Worm (Caenorhabditis elegans): ENCODE measurements around the gene rab-30.

rab-30 gene

DNA sequence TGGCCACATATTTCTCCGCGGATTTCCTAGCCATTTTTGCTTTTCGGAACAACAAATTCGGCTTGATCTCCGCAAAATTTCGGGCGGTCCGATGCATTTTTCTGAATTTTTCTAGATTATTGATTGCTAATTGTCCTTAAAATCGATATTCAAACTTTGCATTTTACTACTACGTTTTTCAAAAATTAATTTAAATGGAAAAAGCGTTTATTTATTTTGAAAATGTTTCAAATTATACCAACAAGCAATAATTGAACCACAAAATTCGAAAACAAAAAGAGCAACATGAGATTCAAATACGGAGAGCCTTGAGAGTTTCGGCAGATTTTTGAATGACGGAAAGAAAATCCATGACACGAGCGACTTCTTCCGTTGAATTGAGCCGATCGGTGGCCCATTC, 34.7 kb downstream of the rab-30 start, which contains the start of gene Y45F3A.9:
Y45F3A.9 (minus strand) TSS at position 101 of the 400 bp plus-strand sequence.
- TF ChIP-seq ztf-29 (GFP tag; IDR thresholded peaks at IDR 0.05) (no peak), flt-1 (GFP tag; IDR thresholded peaks at IDR 0.05) (no peak), med-1 (GFP tag; optimal IDR thresholded peaks at IDR 0.05; ENCODE audit: insufficient read depth) (no peak), T22C8.4 (GFP tag; IDR thresholded peaks at IDR 0.05) (no peak), tab-1 (GFP tag; IDR thresholded peaks at IDR 0.05) (no peak), ztf-23 (GFP tag; IDR thresholded peaks at IDR 0.05) (no peak), cog-1 (tag; optimal IDR thresholded peaks at IDR 0.05) (no peak), ref-1 (GFP tag; conservative IDR thresholded peaks at IDR 0.05) (no peak), klf-2 (GFP tag; conservative IDR thresholded peaks at IDR 0.05) (no peak)

DNA sequence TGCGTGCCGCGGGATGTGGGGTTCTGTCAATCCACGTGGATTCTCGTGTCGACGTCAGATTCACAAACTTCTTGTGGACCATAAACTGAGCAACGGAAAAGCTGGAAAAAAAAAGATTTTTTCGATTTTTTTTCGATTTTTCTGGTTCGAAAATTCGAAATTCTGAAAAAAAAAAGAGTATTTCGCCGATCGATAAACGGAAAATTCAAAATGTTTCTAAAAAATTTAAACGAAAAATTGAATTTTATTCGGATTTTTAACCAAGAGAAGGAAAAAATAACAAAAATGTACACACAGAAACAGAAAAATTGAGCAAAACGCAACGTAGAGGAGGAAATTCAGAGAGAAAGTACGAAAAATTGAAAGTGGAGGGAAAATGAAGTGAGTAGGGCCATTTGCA, 36.0 kb downstream of the rab-30 start, which contains the start of gene Y39A1A.3:
Y39A1A.3 (minus strand) TSS at position 101 of the 400 bp plus-strand sequence.
- TF ChIP-seq T22C8.4 (GFP tag; IDR thresholded peaks at IDR 0.05) (no peak), ref-1 (GFP tag; conservative IDR thresholded peaks at IDR 0.05) (no peak), flt-1 (GFP tag; IDR thresholded peaks at IDR 0.05) (no peak), cog-1 (tag; optimal IDR thresholded peaks at IDR 0.05) (no peak), klf-2 (GFP tag; conservative IDR thresholded peaks at IDR 0.05) (no peak), ztf-23 (GFP tag; IDR thresholded peaks at IDR 0.05) (no peak), ztf-29 (GFP tag; IDR thresholded peaks at IDR 0.05) (no peak), tab-1 (GFP tag; IDR thresholded peaks at IDR 0.05) (no peak), med-1 (GFP tag; optimal IDR thresholded peaks at IDR 0.05; ENCODE audit: insufficient read depth) (no peak)

DNA sequence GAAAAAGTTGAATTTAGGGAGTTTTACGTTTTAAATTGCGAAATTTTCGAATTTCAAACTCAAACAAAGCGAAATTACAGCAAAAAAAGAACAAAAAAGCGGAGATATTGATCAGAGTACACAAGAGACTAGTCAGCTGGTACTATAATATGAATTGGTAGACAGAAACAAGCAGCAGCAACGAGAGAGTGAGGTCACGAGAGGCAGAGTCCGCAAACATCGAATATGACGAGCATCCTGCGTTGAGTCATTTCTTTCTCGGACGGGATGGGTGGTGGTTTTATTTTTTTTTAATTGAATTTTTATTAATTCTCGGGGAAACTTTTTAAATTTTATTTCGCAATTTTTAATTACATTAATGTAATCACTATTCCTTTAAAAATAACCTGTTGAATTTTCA, 39.3 kb downstream of the rab-30 start:
- TF ChIP-seq med-1 (GFP tag; optimal IDR thresholded peaks at IDR 0.05; ENCODE audit: insufficient read depth) (no peak), cog-1 (tag; optimal IDR thresholded peaks at IDR 0.05) (no peak), klf-2 (GFP tag; conservative IDR thresholded peaks at IDR 0.05) (no peak), ref-1 (GFP tag; conservative IDR thresholded peaks at IDR 0.05) (no peak), tab-1 (GFP tag; IDR thresholded peaks at IDR 0.05) (no peak), flt-1 (GFP tag; IDR thresholded peaks at IDR 0.05) (no peak), ztf-23 (GFP tag; IDR thresholded peaks at IDR 0.05) (0 out of 2 replicates have a peak, but pooled peaks have one; percentile 9), ztf-29 (GFP tag; IDR thresholded peaks at IDR 0.05) (no peak)

DNA sequence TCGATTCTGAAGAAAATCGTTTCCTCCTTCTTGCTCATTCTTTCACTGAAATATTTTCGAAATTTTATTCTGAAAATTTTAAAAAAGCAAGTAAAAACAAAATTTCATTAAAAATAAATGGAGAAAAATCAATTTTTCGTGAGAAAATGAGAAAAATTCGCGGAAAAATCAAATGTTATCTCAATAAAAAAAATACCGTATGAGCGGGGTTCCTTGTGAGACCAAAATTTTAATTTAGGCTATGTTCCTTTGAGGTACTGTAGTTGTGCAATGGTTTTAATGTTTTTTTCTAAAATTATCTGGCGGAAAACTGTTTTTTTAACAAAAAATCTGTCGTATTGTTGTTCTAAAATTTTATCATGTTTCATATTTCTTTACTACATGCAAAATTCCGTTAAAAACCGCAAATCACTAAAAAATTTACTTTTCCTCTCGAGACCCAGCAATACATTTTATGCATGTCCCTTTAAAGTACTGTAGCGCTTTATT, 39.8 kb downstream of the rab-30 start, which contains the start of gene epg-6:
epg-6 (minus strand) TSS at position 51 of the 489 bp plus-strand sequence.
- TF ChIP-seq flt-1 (GFP tag; IDR thresholded peaks at IDR 0.05) (no peak), tab-1 (GFP tag; IDR thresholded peaks at IDR 0.05) (no peak), cog-1 (tag; optimal IDR thresholded peaks at IDR 0.05) (no peak), T22C8.4 (GFP tag; IDR thresholded peaks at IDR 0.05) (no peak), ztf-29 (GFP tag; IDR thresholded peaks at IDR 0.05) (no peak), med-1 (GFP tag; optimal IDR thresholded peaks at IDR 0.05; ENCODE audit: insufficient read depth) (no peak)

DNA sequence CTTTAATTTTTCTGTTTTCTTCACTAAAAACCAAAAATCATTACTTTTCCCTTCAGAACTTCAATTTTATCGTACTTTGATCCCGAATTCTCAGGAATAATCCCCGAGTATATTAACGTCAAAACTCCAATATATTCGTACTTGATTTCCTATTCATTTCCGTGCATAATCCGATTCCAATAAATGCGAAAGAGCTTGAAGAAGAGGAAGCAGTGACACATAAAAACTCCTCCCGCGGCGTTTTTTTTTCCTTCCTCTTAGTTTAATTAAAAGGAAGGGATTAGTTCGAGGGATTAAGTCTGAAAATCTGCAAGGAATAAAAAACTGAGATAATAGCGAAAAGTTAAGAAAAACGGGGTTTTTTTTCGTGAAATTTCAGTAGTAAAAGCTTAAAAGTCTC, 40.5 kb downstream of the rab-30 start:
- TF ChIP-seq ref-1 (GFP tag; conservative IDR thresholded peaks at IDR 0.05) (no peak), ztf-23 (GFP tag; IDR thresholded peaks at IDR 0.05) (no peak), flt-1 (GFP tag; IDR thresholded peaks at IDR 0.05) (no peak), T22C8.4 (GFP tag; IDR thresholded peaks at IDR 0.05) (no peak), tab-1 (GFP tag; IDR thresholded peaks at IDR 0.05) (no peak), ztf-29 (GFP tag; IDR thresholded peaks at IDR 0.05) (no peak), klf-2 (GFP tag; conservative IDR thresholded peaks at IDR 0.05) (no peak), med-1 (GFP tag; optimal IDR thresholded peaks at IDR 0.05; ENCODE audit: insufficient read depth) (no peak), cog-1 (tag; optimal IDR thresholded peaks at IDR 0.05) (no peak)

DNA sequence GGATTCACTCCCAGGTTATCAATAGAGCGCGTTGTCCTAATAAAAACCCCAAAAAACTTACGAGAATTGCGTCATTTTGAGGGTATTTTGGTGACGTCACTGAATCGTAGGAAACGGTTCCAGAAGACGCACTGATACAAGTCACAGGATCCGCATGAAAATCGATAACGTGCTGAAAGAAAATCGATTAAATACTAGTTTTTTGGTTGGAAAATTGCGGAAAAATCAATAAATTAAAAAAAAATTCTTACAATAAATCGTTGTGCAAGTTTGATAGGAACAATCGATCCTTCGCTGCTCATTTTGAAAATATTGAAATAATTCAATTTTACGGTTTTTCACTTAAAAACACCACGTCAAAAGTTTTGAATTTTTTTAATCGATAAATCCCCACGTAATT, 42.9 kb downstream of the rab-30 start, which contains the start of gene Y39A1A.2:
Y39A1A.2 (minus strand) TSS at position 319 of the 400 bp plus-strand sequence.
- TF ChIP-seq T22C8.4 (GFP tag; IDR thresholded peaks at IDR 0.05): peak; percentile 43; the same call in 1 of the 2 replicates
- no peak for TF ChIP-seq med-1 (GFP tag; optimal IDR thresholded peaks at IDR 0.05; ENCODE audit: insufficient read depth)

DNA sequence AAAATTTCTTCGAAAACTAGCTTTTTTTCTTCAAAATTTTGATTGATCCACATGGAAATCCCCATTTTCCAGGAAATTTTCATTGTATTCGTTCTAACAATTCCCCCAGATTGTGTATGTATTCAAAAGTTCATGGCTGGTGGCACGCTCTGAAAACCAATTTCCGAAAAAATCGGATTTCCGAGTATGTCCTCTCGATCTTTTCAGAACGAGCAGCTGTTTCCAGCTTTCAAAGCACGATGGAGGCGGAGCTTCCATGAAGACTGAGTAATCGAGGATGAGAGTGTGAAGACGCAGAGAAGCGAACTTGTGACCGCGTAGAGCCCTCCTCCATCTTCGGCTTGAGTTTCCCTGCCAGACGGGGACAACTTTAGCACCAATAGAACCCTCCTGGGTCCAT, 43.9 kb downstream of the rab-30 start:
- no peak for TF ChIP-seq ztf-29 (GFP tag; IDR thresholded peaks at IDR 0.05)
- no peak for TF ChIP-seq tab-1 (GFP tag; IDR thresholded peaks at IDR 0.05)
- no peak for TF ChIP-seq cog-1 (tag; optimal IDR thresholded peaks at IDR 0.05)
- no peak for TF ChIP-seq T22C8.4 (GFP tag; IDR thresholded peaks at IDR 0.05)
- TF ChIP-seq med-1 (GFP tag; optimal IDR thresholded peaks at IDR 0.05; ENCODE audit: insufficient read depth): no peak
- TF ChIP-seq ztf-23 (GFP tag; IDR thresholded peaks at IDR 0.05): no peak
- TF ChIP-seq flt-1 (GFP tag; IDR thresholded peaks at IDR 0.05): no peak
- TF ChIP-seq ref-1 (GFP tag; conservative IDR thresholded peaks at IDR 0.05): no peak
- no peak for TF ChIP-seq klf-2 (GFP tag; conservative IDR thresholded peaks at IDR 0.05)

DNA sequence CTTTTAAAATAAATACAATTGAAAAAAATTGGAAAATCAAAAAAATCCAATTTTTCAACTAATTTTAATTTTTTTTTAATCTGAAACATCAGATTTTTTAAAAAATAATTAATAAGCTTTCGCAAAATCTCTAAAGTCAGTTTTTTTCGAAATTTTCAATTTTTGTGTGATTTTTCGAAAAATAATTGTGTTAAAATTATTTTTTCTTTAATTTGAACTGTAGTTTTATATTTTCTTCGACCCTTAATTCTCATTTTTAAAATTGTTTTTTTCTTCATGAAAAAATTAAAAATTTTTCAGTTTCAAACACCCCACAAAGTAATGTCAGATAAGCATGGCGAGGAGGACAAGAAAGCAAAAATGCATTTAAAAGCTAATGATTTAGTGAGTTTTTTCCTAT, 44.7 kb downstream of the rab-30 start, which contains the start of gene rabx-5:
rabx-5 (plus strand) TSS at position 301 of the 400 bp plus-strand sequence.
- TF ChIP-seq ztf-23 (GFP tag; IDR thresholded peaks at IDR 0.05) (no peak), klf-2 (GFP tag; conservative IDR thresholded peaks at IDR 0.05) (no peak), cog-1 (tag; optimal IDR thresholded peaks at IDR 0.05) (no peak), med-1 (GFP tag; optimal IDR thresholded peaks at IDR 0.05; ENCODE audit: insufficient read depth) (no peak), tab-1 (GFP tag; IDR thresholded peaks at IDR 0.05) (no peak), T22C8.4 (GFP tag; IDR thresholded peaks at IDR 0.05) (no peak), flt-1 (GFP tag; IDR thresholded peaks at IDR 0.05) (no peak), ref-1 (GFP tag; conservative IDR thresholded peaks at IDR 0.05) (no peak), ztf-29 (GFP tag; IDR thresholded peaks at IDR 0.05) (no peak)

DNA sequence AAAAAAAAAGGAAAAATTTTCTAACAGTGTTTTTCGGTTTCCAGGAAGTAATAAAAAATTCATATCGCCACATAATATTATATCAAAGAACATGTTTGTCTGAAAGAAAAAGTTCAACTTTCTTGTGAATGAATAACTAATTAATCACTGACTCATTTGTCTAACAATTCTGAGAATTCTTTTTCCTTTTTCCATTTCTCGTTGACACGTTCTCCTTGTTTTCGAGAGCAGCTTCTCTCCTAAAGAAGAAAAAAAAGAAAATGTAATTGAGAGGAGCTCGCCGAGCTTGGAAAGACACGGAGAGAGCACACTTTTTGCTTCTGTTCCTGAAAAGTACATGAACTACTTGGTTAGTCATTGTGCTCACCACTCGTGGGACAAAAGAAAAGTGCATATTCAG, 47.8 kb downstream of the rab-30 start:
- TF ChIP-seq cog-1 (tag; optimal IDR thresholded peaks at IDR 0.05) (no peak), med-1 (GFP tag; optimal IDR thresholded peaks at IDR 0.05; ENCODE audit: insufficient read depth) (no peak), ztf-29 (GFP tag; IDR thresholded peaks at IDR 0.05) (no peak), T22C8.4 (GFP tag; IDR thresholded peaks at IDR 0.05) (no peak), flt-1 (GFP tag; IDR thresholded peaks at IDR 0.05) (no peak), ztf-23 (GFP tag; IDR thresholded peaks at IDR 0.05) (no peak), tab-1 (GFP tag; IDR thresholded peaks at IDR 0.05) (no peak), klf-2 (GFP tag; conservative IDR thresholded peaks at IDR 0.05) (no peak), ref-1 (GFP tag; conservative IDR thresholded peaks at IDR 0.05) (no peak)

DNA sequence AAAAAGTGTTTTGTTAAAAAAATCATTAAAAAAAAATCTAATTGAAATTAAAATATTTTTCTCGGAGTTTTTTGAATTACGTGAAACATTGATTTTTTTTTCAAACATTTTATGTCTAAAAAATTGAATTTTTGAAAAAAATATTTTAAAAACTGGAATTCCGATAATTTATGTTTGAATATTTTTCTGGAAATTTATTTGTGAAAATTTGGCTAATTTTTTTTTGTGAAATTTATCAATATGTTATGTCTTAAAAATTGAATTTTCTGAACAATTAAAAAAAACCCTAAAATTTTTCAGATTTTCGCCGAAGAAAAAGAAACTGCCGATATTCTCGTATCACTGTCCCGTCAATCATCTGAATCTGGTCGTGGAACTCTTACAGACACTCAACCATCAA, 51.9 kb downstream of the rab-30 start, which contains the start of gene Y39A1A.24:
Y39A1A.24 (plus strand) TSS at position 301 of the 400 bp plus-strand sequence.
- TF ChIP-seq ref-1 (GFP tag; conservative IDR thresholded peaks at IDR 0.05) (no peak), tab-1 (GFP tag; IDR thresholded peaks at IDR 0.05) (no peak), flt-1 (GFP tag; IDR thresholded peaks at IDR 0.05) (no peak), T22C8.4 (GFP tag; IDR thresholded peaks at IDR 0.05) (no peak), ztf-23 (GFP tag; IDR thresholded peaks at IDR 0.05) (no peak), ztf-29 (GFP tag; IDR thresholded peaks at IDR 0.05) (no peak), cog-1 (tag; optimal IDR thresholded peaks at IDR 0.05) (no peak)

Measured in whole organism, midembryonic.